Fruit fly (Drosophila melanogaster) whole organism, pupa: ENCODE results near the gene CG13924.

Experiments
- CG10348 ChIP-seq: fragments of 200-800 bp; sonication (Bioruptor generic); IDR thresholded peaks from 2 replicates; pipeline ENCODE4 v1.3.6; 2022; ENCODE audit warnings: missing biosample characterization, missing genetic modification characterization
- CG12605 ChIP-seq: fragments of 200-800 bp; sonication (Bioruptor generic); IDR thresholded peaks from 2 replicates; pipeline ENCODE4 v1.3.6; 2022; ENCODE audit warnings: missing biosample characterization, missing genetic modification characterization
- CG14655 ChIP-seq: fragments of 200-800 bp; sonication (Bioruptor generic); optimal IDR thresholded peaks from 3 replicates; lab custom pipeline; 2017; ENCODE audit warnings: mild to moderate bottlenecking, missing biosample characterization, missing genetic modification reagents, missing genetic modification characterization
- CG17806 ChIP-seq: fragments of 200-800 bp; sonication (Bioruptor generic); optimal IDR thresholded peaks from 2 replicates; lab custom pipeline; 2018; ENCODE audit warnings: missing biosample characterization, mild to moderate bottlenecking, missing genetic modification characterization, moderate library complexity
- CG32121 ChIP-seq: fragments of 200-800 bp; sonication (Bioruptor generic); IDR thresholded peaks from 2 replicates; pipeline ENCODE4 v1.3.6; 2022; ENCODE audit warnings: missing biosample characterization, missing genetic modification characterization
- CG8159 ChIP-seq: fragments of 200-800 bp; sonication (Bioruptor generic); optimal IDR thresholded peaks from 3 replicates; lab custom pipeline; 2018; ENCODE audit warnings: missing biosample characterization, mild to moderate bottlenecking, missing genetic modification characterization, moderate library complexity
- D1 ChIP-seq: fragments of 200-800 bp; sonication (Bioruptor generic); optimal IDR thresholded peaks from 2 replicates; lab custom pipeline; 2018; ENCODE audit warnings: missing biosample characterization, mild to moderate bottlenecking, missing genetic modification characterization, moderate library complexity
- Snoo ChIP-seq: fragments of 200-800 bp; sonication (Bioruptor generic); optimal IDR thresholded peaks from 3 replicates; lab custom pipeline; 2017; ENCODE audit warnings: missing biosample characterization, mild to moderate bottlenecking, missing genetic modification characterization, inconsistent platforms
- fd96Ca ChIP-seq: fragments of 200-800 bp; sonication (Bioruptor generic); IDR thresholded peaks from 3 replicates; pipeline ENCODE4 v1.3.6; 2022; ENCODE audit warnings: missing biosample characterization, missing genetic modification characterization
- gl ChIP-seq: fragments of 200-800 bp; sonication (Bioruptor generic); optimal IDR thresholded peaks from 2 replicates; lab custom pipeline; 2018; ENCODE audit warnings: missing biosample characterization, mild to moderate bottlenecking, missing genetic modification characterization
- rn ChIP-seq: fragments of 200-800 bp; sonication (Bioruptor generic); IDR thresholded peaks from 2 replicates; pipeline ENCODE4 v1.3.6; 2022; ENCODE audit warnings: missing biosample characterization, missing genetic modification characterization

- TF ChIP-seq CG10348 (GFP tag; lab: Robert Waterston, UW) (no peak), rn (GFP tag; lab: Robert Waterston, UW) (no peak), fd96Ca (GFP tag; lab: Robert Waterston, UW) (no peak; the same call in 2 of the 3 replicates), CG8159 (no peak), gl (tag; lab: Kevin White, UChicago) (peak; percentile 36), CG14655 (GFP tag; lab: Kevin White, UChicago) (no peak), CG32121 (GFP tag; lab: Robert Waterston, UW) (no peak), CG17806 (peak; percentile 23), CG12605 (GFP tag; lab: Robert Waterston, UW) (peak; percentile 20; the same call in 1 of the 2 replicates), D1 (tag; lab: Kevin White, UChicago) (no peak), Snoo (peak; percentile 62)
Measured at dm6 chr3L:1859563-1859962, 10.3 kb upstream of the CG13924 start.
